Fruit fly (Drosophila melanogaster) whole organism, prepupa: ENCODE data around the gene CG15812.

ENCODE experiments used
- Blimp-1 ChIP-seq: fragments of 200-800 bp; sonication (Bioruptor generic); optimal IDR thresholded peaks from 3 replicates; lab custom pipeline; 2017; ENCODE audit warnings: missing biosample characterization, missing genetic modification characterization, mild to moderate bottlenecking, moderate library complexity, missing genetic modification reagents
- CG11294 ChIP-seq: fragments of 200-800 bp; sonication (Bioruptor generic); IDR thresholded peaks from 2 replicates; pipeline ENCODE4 v1.3.6; 2022; ENCODE audit warnings: missing biosample characterization, missing genetic modification characterization
- CG11762 ChIP-seq: fragments of 200-800 bp; sonication (Bioruptor generic); optimal IDR thresholded peaks from 3 replicates; lab custom pipeline; 2016; ENCODE audit warnings: missing biosample characterization, missing genetic modification characterization; ENCODE audit not compliant: insufficient read depth
- CG1621 ChIP-seq: fragments of 200-800 bp; sonication (Bioruptor generic); optimal IDR thresholded peaks from 3 replicates; lab custom pipeline; 2018; ENCODE audit warnings: missing biosample characterization, mild to moderate bottlenecking, missing genetic modification characterization
- CG16779 ChIP-seq: fragments of 200-800 bp; sonication (Bioruptor generic); optimal IDR thresholded peaks from 3 replicates; lab custom pipeline; 2017; ENCODE audit warnings: missing biosample characterization, mild to moderate bottlenecking, missing genetic modification characterization
- CG3032 ChIP-seq: fragments of 200-800 bp; optimal IDR thresholded peaks from 2 replicates; lab custom pipeline; 2019; ENCODE audit warnings: missing biosample characterization, mild to moderate bottlenecking, missing genetic modification characterization, moderate library complexity
- CG31627 ChIP-seq: fragments of 200-800 bp; sonication (Bioruptor generic); optimal IDR thresholded peaks from 3 replicates; lab custom pipeline; 2016; ENCODE audit warnings: missing biosample characterization, missing genetic modification characterization
- CG3919 ChIP-seq: fragments of 200-800 bp; sonication (Bioruptor generic); optimal IDR thresholded peaks from 3 replicates; lab custom pipeline; 2016; ENCODE audit warnings: missing biosample characterization, missing genetic modification characterization
- CG4318 ChIP-seq: fragments of 200-800 bp; sonication (Bioruptor generic); optimal IDR thresholded peaks from 3 replicates; lab custom pipeline; 2017; ENCODE audit warnings: missing biosample characterization, mild to moderate bottlenecking, missing genetic modification characterization
- CG6163 ChIP-seq: fragments of 200-800 bp; sonication (Bioruptor generic); IDR thresholded peaks from 3 replicates; pipeline ENCODE4 v1.3.6; 2022; ENCODE audit warnings: missing biosample characterization, missing genetic modification characterization
- CG6276 ChIP-seq: fragments of 200-800 bp; sonication (Bioruptor generic); optimal IDR thresholded peaks from 2 replicates; lab custom pipeline; 2017; ENCODE audit warnings: missing biosample characterization, mild to moderate bottlenecking, missing genetic modification characterization
- CG6792 ChIP-seq: fragments of 200-800 bp; sonication (Bioruptor generic); optimal IDR thresholded peaks from 3 replicates; lab custom pipeline; 2016; ENCODE audit warnings: missing biosample characterization, missing genetic modification characterization
- CG6808 ChIP-seq: fragments of 200-800 bp; sonication (Bioruptor generic); optimal IDR thresholded peaks from 3 replicates; lab custom pipeline; 2017; ENCODE audit warnings: missing biosample characterization, missing genetic modification characterization, mild to moderate bottlenecking, moderate library complexity, missing genetic modification reagents
- CG6854 ChIP-seq: fragments of 200-800 bp; sonication (Bioruptor generic); optimal IDR thresholded peaks from 2 replicates; lab custom pipeline; 2017; ENCODE audit warnings: missing biosample characterization, mild to moderate bottlenecking, missing genetic modification characterization
- CG8119 ChIP-seq: fragments of 200-800 bp; sonication (Bioruptor generic); IDR thresholded peaks from 3 replicates; pipeline ENCODE4 v1.3.6; 2022; ENCODE audit warnings: missing biosample characterization, missing genetic modification characterization
- CG8319 ChIP-seq: fragments of 200-800 bp; sonication (Bioruptor generic); optimal IDR thresholded peaks from 3 replicates; lab custom pipeline; 2016; ENCODE audit warnings: missing biosample characterization, missing genetic modification characterization
- CG9139 ChIP-seq: fragments of 200-800 bp; sonication (Bioruptor generic); optimal IDR thresholded peaks from 3 replicates; lab custom pipeline; 2017; ENCODE audit warnings: missing biosample characterization, mild to moderate bottlenecking, missing genetic modification characterization
- Eip75B ChIP-seq: fragments of 200-800 bp; sonication (Bioruptor generic); optimal IDR thresholded peaks from 3 replicates; lab custom pipeline; 2016; ENCODE audit warnings: missing biosample characterization, missing genetic modification characterization
- Eip78C ChIP-seq: fragments of 200-800 bp; sonication (Bioruptor generic); peaks from one replicate; lab custom pipeline; 2016; ENCODE audit warnings: missing biosample characterization, missing genetic modification characterization
- Eip93F ChIP-seq: fragments of 200-800 bp; sonication (Bioruptor generic); optimal IDR thresholded peaks from 2 replicates; lab custom pipeline; 2016; ENCODE audit warnings: missing biosample characterization, mild to moderate bottlenecking, missing genetic modification characterization
- Ets96B ChIP-seq: fragments of 200-800 bp; optimal IDR thresholded peaks from 2 replicates; lab custom pipeline; 2019; ENCODE audit warnings: missing biosample characterization, mild to moderate bottlenecking, missing genetic modification characterization, moderate library complexity
- Gug ChIP-seq: fragments of 200-800 bp; sonication (Bioruptor generic); IDR thresholded peaks from 2 replicates; pipeline ENCODE4 v1.3.6; 2022; ENCODE audit warnings: missing biosample characterization, missing genetic modification characterization
- Hr39 ChIP-seq: fragments of 200-800 bp; sonication (Bioruptor generic); optimal IDR thresholded peaks from 2 replicates; lab custom pipeline; 2016; ENCODE audit warnings: missing biosample characterization, missing genetic modification characterization
- Hr4 ChIP-seq: fragments of 200-800 bp; sonication (Bioruptor generic); optimal IDR thresholded peaks from 3 replicates; lab custom pipeline; 2016; ENCODE audit warnings: missing biosample characterization, missing genetic modification characterization
- Met ChIP-seq: fragments of 200-800 bp; sonication (Bioruptor generic); optimal IDR thresholded peaks from 3 replicates; lab custom pipeline; 2016; ENCODE audit warnings: missing biosample characterization, missing genetic modification characterization
- OdsH ChIP-seq: fragments of 200-800 bp; sonication (Bioruptor generic); optimal IDR thresholded peaks from 3 replicates; lab custom pipeline; 2016; ENCODE audit warnings: missing biosample characterization, missing genetic modification characterization
- Smox ChIP-seq: fragments of 200-800 bp; sonication (Bioruptor generic); optimal IDR thresholded peaks from 3 replicates; lab custom pipeline; 2016; ENCODE audit warnings: missing biosample characterization, missing genetic modification characterization
- Sox102F ChIP-seq: fragments of 200-800 bp; sonication (Bioruptor generic); optimal IDR thresholded peaks from 2 replicates; lab custom pipeline; 2016; ENCODE audit warnings: missing biosample characterization, mild to moderate bottlenecking, missing genetic modification characterization
- achi ChIP-seq: fragments of 200-800 bp; sonication (Bioruptor generic); optimal IDR thresholded peaks from 3 replicates; lab custom pipeline; 2016; ENCODE audit warnings: missing biosample characterization, missing genetic modification characterization
- dac ChIP-seq: fragments of 200-800 bp; sonication (Bioruptor generic); optimal IDR thresholded peaks from 2 replicates; lab custom pipeline; 2017; ENCODE audit warnings: missing biosample characterization, mild to moderate bottlenecking, missing genetic modification characterization
- dsx ChIP-seq: fragments of 200-800 bp; optimal IDR thresholded peaks from 3 replicates; lab custom pipeline; 2019; ENCODE audit warnings: missing biosample characterization, mild to moderate bottlenecking, missing genetic modification characterization, moderate library complexity; ENCODE audit not compliant: poor library complexity, severe bottlenecking
- esn ChIP-seq: fragments of 200-800 bp; sonication (Bioruptor generic); optimal IDR thresholded peaks from 2 replicates; lab custom pipeline; 2016; ENCODE audit warnings: missing biosample characterization, mild to moderate bottlenecking, missing genetic modification characterization, moderate library complexity
- fd85E ChIP-seq: fragments of 200-800 bp; sonication (Bioruptor generic); optimal IDR thresholded peaks from 3 replicates; lab custom pipeline; 2016; ENCODE audit warnings: missing biosample characterization, missing genetic modification characterization
- fkh ChIP-seq: fragments of 200-800 bp; sonication (Bioruptor generic); optimal IDR thresholded peaks from 3 replicates; lab custom pipeline; 2017; ENCODE audit warnings: missing biosample characterization, mild to moderate bottlenecking, missing genetic modification characterization, moderate library complexity
- net ChIP-seq: fragments of 200-800 bp; sonication (Bioruptor generic); optimal IDR thresholded peaks from 3 replicates; lab custom pipeline; 2016; ENCODE audit warnings: missing biosample characterization, missing genetic modification characterization
- ss ChIP-seq, 2 experiments: fragments of 200-800 bp; sonication (Bioruptor generic); optimal IDR thresholded peaks; 2 replicates in 1 of 2; 3 replicates in 1 of 2; lab custom pipeline; 2017 to 2018; ENCODE audit warnings: mild to moderate bottlenecking in 2 of 2, missing biosample characterization in 2 of 2, missing genetic modification characterization in 2 of 2, moderate library complexity in 1 of 2
- svp ChIP-seq: fragments of 200-800 bp; sonication (Bioruptor generic); peaks from one replicate; lab custom pipeline; 2016; ENCODE audit warnings: missing biosample characterization, missing genetic modification characterization
- vri ChIP-seq: fragments of 200-800 bp; sonication (Bioruptor generic); optimal IDR thresholded peaks from 3 replicates; lab custom pipeline; 2016; ENCODE audit warnings: missing biosample characterization, mild to moderate bottlenecking, missing genetic modification characterization

CG15812 gene

DNA sequence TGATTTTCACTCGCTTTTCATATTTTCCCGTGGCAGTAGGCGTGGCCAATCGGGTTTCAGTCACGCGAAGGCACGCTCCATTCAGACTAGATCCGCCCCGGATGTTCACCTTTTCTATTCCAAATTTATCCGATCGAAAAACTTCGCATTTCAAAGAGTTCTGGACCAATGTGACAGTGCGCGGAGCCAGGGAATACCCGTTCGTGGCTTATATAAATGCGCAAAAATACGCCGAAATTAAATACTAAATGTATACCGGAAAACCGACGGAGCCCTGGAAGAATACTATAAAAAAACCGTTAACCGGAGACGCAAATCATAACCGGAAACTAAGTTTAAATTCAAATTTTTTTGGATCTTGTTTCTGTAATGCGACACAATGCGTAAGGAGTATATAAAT lies 32.2 kb upstream of the CG15812 start, which contains the start of gene promL (continued):
- TF ChIP-seq Smox (GFP tag; lab: Kevin White, UChicago) (no peak), CG11762 (no peak), CG9139 (no peak), CG16779 (peak; percentile 29), Sox102F (peak; percentile 53), CG31627 (GFP tag; lab: Kevin White, UChicago) (peak; percentile 27), Eip78C (GFP tag; lab: Kevin White, UChicago) (peak; percentile 87), CG3032 (tag; lab: Kevin White, UChicago) (peak; percentile 21), Gug (GFP tag; lab: Robert Waterston, UW) (no peak), CG6163 (GFP tag; lab: Robert Waterston, UW) (peak; percentile 74)

dm6 chr3L:3134064-3134545 lies 25.7 kb upstream of the CG15812 start:
- peak; percentile 18 for TF ChIP-seq CG6808 (GFP tag; lab: Kevin White, UChicago)
- TF ChIP-seq CG8119 = 0 out of 3 replicates have a peak, but pooled peaks have one; percentile 18
- peak; percentile 25 for TF ChIP-seq dsx (GFP tag; lab: Kevin White, UChicago)
- peak in 1 of 2 experiments; percentile 30 for TF ChIP-seq ss (GFP tag; optimal IDR thresholded peaks at IDR 0.05; lab: Kevin White, UChicago)
- no peak for TF ChIP-seq dac
- TF ChIP-seq esn (GFP tag; lab: Kevin White, UChicago) = no peak
- TF ChIP-seq svp (GFP tag; lab: Kevin White, UChicago) = no peak
- TF ChIP-seq CG6276 = no peak
- TF ChIP-seq Sox102F = peak; percentile 26
- TF ChIP-seq vri = peak; percentile 0
- TF ChIP-seq CG16779 = peak; percentile 23
- TF ChIP-seq Eip75B = no peak
- peak; percentile 20 for TF ChIP-seq achi (GFP tag; lab: Kevin White, UChicago)
- TF ChIP-seq CG6854 (GFP tag; lab: Kevin White, UChicago) = peak; percentile 18
- no peak for TF ChIP-seq fd85E
- TF ChIP-seq CG4318 (GFP tag; lab: Kevin White, UChicago) = no peak
- peak; percentile 9 for TF ChIP-seq CG3919 (GFP tag; lab: Kevin White, UChicago)
- TF ChIP-seq fkh (GFP tag; lab: Kevin White, UChicago) = peak; percentile 82
- TF ChIP-seq CG31627 (GFP tag; lab: Kevin White, UChicago) = no peak
- peak; percentile 57 for TF ChIP-seq CG9139
- TF ChIP-seq Eip78C (GFP tag; lab: Kevin White, UChicago) = peak; percentile 68

DNA sequence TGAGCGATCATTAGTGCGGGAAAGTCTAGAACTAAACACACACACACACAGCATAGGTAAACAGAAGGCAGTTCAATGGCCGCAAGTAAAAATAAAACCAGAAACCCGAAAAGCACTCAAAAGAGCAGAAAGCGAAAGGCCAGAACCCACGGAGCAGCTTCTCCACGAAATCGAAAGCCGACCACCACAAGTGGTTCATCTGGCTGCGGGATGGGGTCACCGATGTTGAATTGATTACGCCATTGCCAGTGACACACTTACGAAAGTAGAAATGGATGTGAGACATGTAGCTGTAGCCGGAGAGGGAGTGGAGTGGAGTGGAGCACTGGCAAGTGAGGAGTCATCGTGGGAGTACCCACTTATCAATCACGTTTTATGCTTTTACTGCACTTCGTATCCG lies 18.4 kb upstream of the CG15812 start:
- TF ChIP-seq CG1621 (tag; lab: Kevin White, UChicago) (no peak), CG11294 (peak; percentile 9; the same call in 1 of the 2 replicates), vri (no peak), Hr39 (no peak), Blimp-1 (GFP tag; lab: Kevin White, UChicago) (peak; percentile 77), Eip75B (peak; percentile 4)

- TF ChIP-seq Hr39 = no peak
- peak; percentile 39 for TF ChIP-seq Eip78C (GFP tag; lab: Kevin White, UChicago)
- TF ChIP-seq net (GFP tag; lab: Kevin White, UChicago) = no peak
- TF ChIP-seq dac = no peak
- peak; percentile 65 for TF ChIP-seq fkh (GFP tag; lab: Kevin White, UChicago)
These were observed 17.0 kb upstream of the CG15812 start for dm6 chr3L:3142516-3143382.

dm6 chr3L:3143383-3143962 lies 16.3 kb upstream of the CG15812 start, which contains the start of the genes CG11537 and Alg2:
TSS of gene CG11537 (minus strand) at chr3L:3143457.
TSS of gene Alg2 (plus strand) at chr3L:3143808.
- TF ChIP-seq esn (GFP tag; lab: Kevin White, UChicago) (peak; percentile 24), Eip78C (GFP tag; lab: Kevin White, UChicago) (no peak), Hr4 (GFP tag; lab: Kevin White, UChicago) (no peak), CG11762 (no peak), OdsH (GFP tag; lab: Kevin White, UChicago) (peak; percentile 34), CG8319 (GFP tag; lab: Kevin White, UChicago) (no peak), ss (GFP tag; optimal IDR thresholded peaks at IDR 0.05; lab: Kevin White, UChicago) (peak in 1 of 2 experiments; percentile 12), Ets96B (peak; percentile 10), Gug (GFP tag; lab: Robert Waterston, UW) (no peak), CG4318 (GFP tag; lab: Kevin White, UChicago) (no peak), svp (GFP tag; lab: Kevin White, UChicago) (peak; percentile 64), dac (no peak), CG6854 (GFP tag; lab: Kevin White, UChicago) (no peak), CG6792 (GFP tag; lab: Kevin White, UChicago) (peak; percentile 11), Eip93F (GFP tag; lab: Kevin White, UChicago) (no peak), CG1621 (tag; lab: Kevin White, UChicago) (no peak), Blimp-1 (GFP tag; lab: Kevin White, UChicago) (no peak), Smox (GFP tag; lab: Kevin White, UChicago) (no peak), fd85E (no peak), dsx (GFP tag; lab: Kevin White, UChicago) (no peak), Met (GFP tag; lab: Kevin White, UChicago) (no peak)
